Fruit fly (Drosophila melanogaster): ENCODE measurements around the gene CG46320.

The CG46320 gene

dm6 chr3L:5654403-5654883 lies 9.5 kb upstream of the CG46320 start, which contains the start of gene lin-28 (continued):
- TF ChIP-seq NC2β (GFP tag; optimal IDR thresholded peaks at IDR 0.05) (peak; percentile 16), CkIIα-i1 (GFP tag; IDR thresholded peaks at IDR 0.05) (no peak), CG3065 (GFP tag; optimal IDR thresholded peaks at IDR 0.05) (no peak), Stat92E (GFP tag; optimal IDR thresholded peaks at IDR 0.05) (peak in 1 of 3 experiments; percentile 96), CG17385 (GFP tag; optimal IDR thresholded peaks at IDR 0.05) (no peak), D19A (tag; optimal IDR thresholded peaks at IDR 0.05) (peak; percentile 13), oc (tag; optimal IDR thresholded peaks at IDR 0.05) (peak; percentile 8), sisA (GFP tag; IDR thresholded peaks at IDR 0.05) (no peak), CG7928 (GFP tag; optimal IDR thresholded peaks at IDR 0.05) (no peak), eve (GFP tag; optimal IDR thresholded peaks at IDR 0.05) (no peak), CG10654 (GFP tag; optimal IDR thresholded peaks at IDR 0.05) (no peak), Pdp1 (GFP tag; optimal IDR thresholded peaks at IDR 0.05) (peak in 1 of 2 experiments; percentile 29), CG6689 (GFP tag; IDR thresholded peaks at IDR 0.05) (no peak), Xbp1 (GFP tag; optimal IDR thresholded peaks at IDR 0.05) (peak; percentile 6), CG6765 (GFP tag; optimal IDR thresholded peaks at IDR 0.05) (no peak), CG6854 (GFP tag; optimal IDR thresholded peaks at IDR 0.05) (peak; percentile 14), Nf-YB (GFP tag; optimal IDR thresholded peaks at IDR 0.05) (no peak), CG12769 (tag; optimal IDR thresholded peaks at IDR 0.05) (no peak), tio (GFP tag; optimal IDR thresholded peaks at IDR 0.05) (no peak), CG1529 (GFP tag; optimal IDR thresholded peaks at IDR 0.05) (no peak), maf-S (GFP tag; optimal IDR thresholded peaks at IDR 0.05) (no peak), inv (GFP tag; IDR thresholded peaks at IDR 0.05; ENCODE audit: partially characterized antibody) (peak; percentile 42; the same call in 1 of the 2 replicates), Hr3 (GFP tag; optimal IDR thresholded peaks at IDR 0.05) (no peak), ase (GFP tag; IDR thresholded peaks at IDR 0.05) (no peak; the same call in 2 of the 3 replicates), unpg (GFP tag; optimal IDR thresholded peaks at IDR 0.05) (no peak), Nf-YC (tag; optimal IDR thresholded peaks at IDR 0.05) (peak; percentile 82), kni (GFP tag; optimal IDR thresholded peaks at IDR 0.05) (peak; percentile 92), E2f1 (GFP tag; IDR thresholded peaks at IDR 0.05) (no peak), ems (GFP tag; optimal IDR thresholded peaks at IDR 0.05) (no peak), sd (tag; optimal IDR thresholded peaks at IDR 0.05) (peak; percentile 74), Mes4 (GFP tag; optimal IDR thresholded peaks at IDR 0.05) (no peak), CG2875 (GFP tag; optimal IDR thresholded peaks at IDR 0.05) (peak; percentile 7), ind (GFP tag; optimal IDR thresholded peaks at IDR 0.05) (no peak), CG43689 (GFP tag; IDR thresholded peaks at IDR 0.05) (no peak), gce (GFP tag; IDR thresholded peaks at IDR 0.05) (no peak), CG1603 (tag; optimal IDR thresholded peaks at IDR 0.05) (no peak), dysf (GFP tag; IDR thresholded peaks at IDR 0.05) (no peak), CG8359 (GFP tag; optimal IDR thresholded peaks at IDR 0.05; ENCODE audit: borderline replicate concordance) (no peak), ewg (GFP tag; optimal IDR thresholded peaks at IDR 0.05) (peak; percentile 20), Blimp-1 (GFP tag; optimal IDR thresholded peaks at IDR 0.05) (peak; percentile 95), CG2712 (tag; optimal IDR thresholded peaks at IDR 0.05) (peak; percentile 48), CG8765 (GFP tag; IDR thresholded peaks at IDR 0.05) (peak; percentile 32; the same call in 1 of the 2 replicates), sug (tag; optimal IDR thresholded peaks at IDR 0.05) (no peak), mam (GFP tag; optimal IDR thresholded peaks at IDR 0.05) (no peak), CG1832 (GFP tag; optimal IDR thresholded peaks at IDR 0.05) (no peak), Dp (GFP tag; optimal IDR thresholded peaks at IDR 0.05) (no peak), CG10959 (GFP tag; IDR thresholded peaks at IDR 0.05) (no peak), HmgD (GFP tag; optimal IDR thresholded peaks at IDR 0.05) (peak; percentile 14), cwo (GFP tag; optimal IDR thresholded peaks at IDR 0.05) (peak; percentile 39), tup (GFP tag; optimal IDR thresholded peaks at IDR 0.05) (no peak)
